Worm (Caenorhabditis elegans) whole organism, L1 larva: ENCODE data around the gene F21H7.12.

Source experiments
- C04F5.9 ChIP-seq: sonication (generic microtip); optimal IDR thresholded peaks from 2 replicates; lab custom pipeline; 2016; ENCODE audit warnings: missing genetic modification characterization, missing compliant biosample characterization
- ceh-82 ChIP-seq, 3 experiments: fragments of 150-350 bp in 1 of 3; sonication (generic microtip) in 2 of 3; optimal IDR thresholded peaks; 2 replicates each; lab custom pipeline; 2014 to 2017; ENCODE audit warnings: missing biosample characterization in 3 of 3, missing genetic modification characterization in 3 of 3
- ceh-88 ChIP-seq: fragments of 200-800 bp; sonication (Bioruptor generic); IDR thresholded peaks from 2 replicates; pipeline ENCODE4 v1.3.6; 2022; ENCODE audit warnings: missing genetic modification characterization, missing compliant biosample characterization
- fkh-10 ChIP-seq: sonication (generic microtip); optimal IDR thresholded peaks from 2 replicates; lab custom pipeline; 2017; ENCODE audit warnings: missing biosample characterization, missing genetic modification reagents, missing genetic modification characterization
- lin-13 ChIP-seq: fragments of 150-350 bp; optimal IDR thresholded peaks from 2 replicates; lab custom pipeline; 2014; ENCODE audit warnings: missing biosample characterization, missing genetic modification reagents, missing genetic modification characterization
- lsy-2 ChIP-seq, 2 experiments: fragments of 150-350 bp; optimal IDR thresholded peaks; 2 replicates each; lab custom pipeline; 2014; ENCODE audit warnings: missing biosample characterization in 2 of 2, missing genetic modification characterization in 2 of 2
- mab-9 ChIP-seq: fragments of 200-800 bp; sonication (Bioruptor generic); IDR thresholded peaks from 2 replicates; pipeline ENCODE4 v1.3.6; 2022; ENCODE audit warnings: missing genetic modification reagents, missing genetic modification characterization, missing compliant biosample characterization
- nhr-11 ChIP-seq: fragments of 150-350 bp; optimal IDR thresholded peaks from 2 replicates; lab custom pipeline; 2014; ENCODE audit warnings: missing biosample characterization, missing genetic modification characterization
- nhr-12 ChIP-seq: sonication (generic microtip); optimal IDR thresholded peaks from 2 replicates; lab custom pipeline; 2017; ENCODE audit warnings: missing biosample characterization, missing genetic modification characterization
- nhr-76 ChIP-seq: sonication (generic microtip); optimal IDR thresholded peaks from 2 replicates; lab custom pipeline; 2017; ENCODE audit warnings: missing biosample characterization, missing genetic modification characterization
- nhr-77 ChIP-seq: fragments of 150-350 bp; optimal IDR thresholded peaks from 2 replicates; lab custom pipeline; 2014; ENCODE audit warnings: missing biosample characterization, missing genetic modification characterization
- snpc-4 ChIP-seq: fragments of 150-350 bp; optimal IDR thresholded peaks from 2 replicates; lab custom pipeline; 2014; ENCODE audit warnings: missing biosample characterization, missing genetic modification characterization
- sox-4 ChIP-seq: sonication (generic microtip); optimal IDR thresholded peaks from 2 replicates; lab custom pipeline; 2016; ENCODE audit warnings: missing genetic modification characterization, missing compliant biosample characterization
- unc-130 ChIP-seq: fragments of 150-350 bp; optimal IDR thresholded peaks from 2 replicates; lab custom pipeline; 2017; ENCODE audit warnings: missing biosample characterization, missing genetic modification characterization, inconsistent platforms

DNA sequence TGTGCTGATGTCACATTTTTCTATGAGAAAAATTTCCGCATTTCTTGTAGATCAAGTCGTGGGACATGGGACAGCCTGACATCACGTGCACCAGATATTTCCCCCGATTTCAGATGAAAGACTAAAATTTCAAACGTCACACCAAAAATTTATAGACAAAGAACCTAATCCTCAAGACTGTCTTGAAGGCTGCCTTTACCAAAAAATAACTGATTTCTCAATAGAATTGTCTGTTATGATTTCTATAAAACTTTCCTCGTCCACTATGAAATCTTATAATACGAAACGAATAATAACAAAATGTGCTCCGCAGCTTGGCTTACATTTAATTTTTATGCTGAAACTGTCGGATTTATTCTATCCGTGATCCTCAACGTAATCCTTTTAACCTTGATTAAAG, 49.6 kb upstream of the F21H7.12 start, which contains the start of gene str-106:
- TF ChIP-seq nhr-76 (tag; lab: Kevin White, UChicago): no peak
- TF ChIP-seq mab-9 (GFP tag; lab: Robert Waterston, UW): no peak
- no peak for TF ChIP-seq nhr-11 (tag; lab: Kevin White, UChicago)
- TF ChIP-seq lsy-2 (tag; optimal IDR thresholded peaks at IDR 0.05; lab: Kevin White, UChicago): no peak
- TF ChIP-seq unc-130 (tag; lab: Kevin White, UChicago): no peak
- no peak for TF ChIP-seq ceh-88
- TF ChIP-seq ceh-82 (tag; optimal IDR thresholded peaks at IDR 0.05; lab: Kevin White, UChicago): no peak
- TF ChIP-seq snpc-4 (tag; lab: Kevin White, UChicago): no peak
- no peak for TF ChIP-seq nhr-12 (tag; lab: Kevin White, UChicago)
- TF ChIP-seq fkh-10 (GFP tag; lab: Kevin White, UChicago): no peak
- no peak for TF ChIP-seq nhr-77
- TF ChIP-seq C04F5.9 (tag; lab: Kevin White, UChicago): no peak
- no peak for TF ChIP-seq sox-4 (tag; lab: Kevin White, UChicago)
- no peak for TF ChIP-seq lin-13
